Worm (Caenorhabditis elegans): ENCODE data around the gene gst-26.

- no peak for TF ChIP-seq hmg-11 (tag; optimal IDR thresholded peaks at IDR 0.05)
- no peak for TF ChIP-seq elt-1 (tag; optimal IDR thresholded peaks at IDR 0.05)
- no peak for TF ChIP-seq egl-27 (tag; optimal IDR thresholded peaks at IDR 0.05)
- no peak for TF ChIP-seq R02D3.7 (tag; optimal IDR thresholded peaks at IDR 0.05)
- no peak for TF ChIP-seq nhr-12 (tag; optimal IDR thresholded peaks at IDR 0.05)
- TF ChIP-seq snpc-4 (tag; optimal IDR thresholded peaks at IDR 0.05) = no peak
- TF ChIP-seq nhr-11 (tag; optimal IDR thresholded peaks at IDR 0.05) = no peak
- no peak for TF ChIP-seq nhr-76 (tag; optimal IDR thresholded peaks at IDR 0.05)
- TF ChIP-seq nfya-1 (tag; optimal IDR thresholded peaks at IDR 0.05; ENCODE audit: insufficient read depth) = no peak
- no peak for TF ChIP-seq zag-1 (tag; optimal IDR thresholded peaks at IDR 0.05)
Observed at ce11 chrII:15158364-15158763, 6.0 kb downstream of the gst-26 start.

Measured in whole organism, L3 larva.